Worm (Caenorhabditis elegans) whole organism, L1 larva: Measurements from ENCODE around the gene nhr-280.

Experiments
- C04F5.9 ChIP-seq: sonication (generic microtip); optimal IDR thresholded peaks from 2 replicates; lab custom pipeline; 2016; ENCODE audit warnings: missing genetic modification characterization, missing compliant biosample characterization
- Y116A8C.19 ChIP-seq: sonication (generic microtip); optimal IDR thresholded peaks from 2 replicates; lab custom pipeline; 2016; ENCODE audit warnings: missing compliant biosample characterization, missing genetic modification characterization, borderline replicate concordance
- alr-1 ChIP-seq: fragments of 200-800 bp; sonication (Bioruptor generic); optimal IDR thresholded peaks from 2 replicates; lab custom pipeline; 2018; ENCODE audit warnings: borderline replicate concordance, mild to moderate bottlenecking, missing genetic modification characterization, missing compliant biosample characterization
- ama-1 ChIP-seq: fragments of 150-350 bp; optimal IDR thresholded peaks from 2 replicates; lab custom pipeline; 2014
- blmp-1 ChIP-seq: fragments of 150-350 bp; optimal IDR thresholded peaks from 2 replicates; lab custom pipeline; 2014; ENCODE audit warnings: missing biosample characterization, missing genetic modification characterization
- ceh-8 ChIP-seq: fragments of 200-800 bp; sonication (Bioruptor generic); optimal IDR thresholded peaks from 2 replicates; lab custom pipeline; 2018; ENCODE audit warnings: mild to moderate bottlenecking, missing genetic modification characterization, moderate library complexity, missing compliant biosample characterization
- ceh-82 ChIP-seq, 3 experiments: fragments of 150-350 bp in 1 of 3; sonication (generic microtip) in 2 of 3; optimal IDR thresholded peaks; 2 replicates each; lab custom pipeline; 2014 to 2017; ENCODE audit warnings: missing biosample characterization in 3 of 3, missing genetic modification characterization in 3 of 3
- ces-1 ChIP-seq: fragments of 150-350 bp; optimal IDR thresholded peaks from 2 replicates; lab custom pipeline; 2014; ENCODE audit warnings: missing biosample characterization, missing genetic modification reagents, missing genetic modification characterization
- dsc-1 ChIP-seq: sonication (generic microtip); optimal IDR thresholded peaks from 2 replicates; lab custom pipeline; 2016; ENCODE audit warnings: mild to moderate bottlenecking, missing genetic modification characterization, missing compliant biosample characterization
- efl-1 ChIP-seq, 4 experiments: fragments of 150-350 bp; optimal IDR thresholded peaks in 3 of 4; peaks in 1 of 4; 1 replicate in 1 of 4; 2 replicates in 3 of 4; lab custom pipeline; 2014; ENCODE audit warnings: missing biosample characterization in 2 of 4, missing genetic modification characterization in 2 of 4, missing genetic modification reagents in 2 of 4
- efl-3 ChIP-seq: fragments of 200-800 bp; sonication (Bioruptor generic); optimal IDR thresholded peaks from 2 replicates; lab custom pipeline; 2018; ENCODE audit warnings: mild to moderate bottlenecking, missing genetic modification characterization, missing compliant biosample characterization
- egl-27 ChIP-seq, 2 experiments: fragments of 150-350 bp in 1 of 2; sonication (generic microtip); optimal IDR thresholded peaks; 3 replicates each; lab custom pipeline; 2017 to 2018; ENCODE audit warnings: missing biosample characterization in 2 of 2, missing genetic modification characterization in 2 of 2, missing genetic modification reagents in 2 of 2
- elt-2 ChIP-seq: sonication (generic microtip); optimal IDR thresholded peaks from 2 replicates; lab custom pipeline; 2016; ENCODE audit warnings: missing genetic modification characterization, mild to moderate bottlenecking, inconsistent platforms, missing compliant biosample characterization, missing genetic modification reagents
- elt-3 ChIP-seq, 6 experiments: fragments of 150-350 bp in 1 of 6; sonication (generic microtip); optimal IDR thresholded peaks; 2 replicates each; lab custom pipeline; 2017 to 2018; ENCODE audit warnings: missing biosample characterization in 6 of 6, missing genetic modification characterization in 6 of 6, inconsistent platforms in 1 of 6
- fkh-10 ChIP-seq: sonication (generic microtip); optimal IDR thresholded peaks from 2 replicates; lab custom pipeline; 2017; ENCODE audit warnings: missing biosample characterization, missing genetic modification reagents, missing genetic modification characterization
- fkh-8 ChIP-seq: sonication (generic microtip); optimal IDR thresholded peaks from 2 replicates; lab custom pipeline; 2016; ENCODE audit warnings: mild to moderate bottlenecking, missing genetic modification characterization, missing compliant biosample characterization
- fos-1 ChIP-seq: fragments of 150-350 bp; optimal IDR thresholded peaks from 2 replicates; lab custom pipeline; 2014; ENCODE audit warnings: missing biosample characterization, missing genetic modification characterization
- hlh-4 ChIP-seq: sonication (generic microtip); optimal IDR thresholded peaks from 2 replicates; lab custom pipeline; 2016; ENCODE audit warnings: mild to moderate bottlenecking, missing genetic modification characterization, missing compliant biosample characterization
- isw-1 ChIP-seq: fragments of 200-800 bp; sonication (Bioruptor generic); IDR thresholded peaks from 2 replicates; pipeline ENCODE4 v1.3.6; 2022; ENCODE audit warnings: missing genetic modification characterization, missing compliant biosample characterization
- jun-1 ChIP-seq: fragments of 150-350 bp; optimal IDR thresholded peaks from 2 replicates; lab custom pipeline; 2014; ENCODE audit warnings: missing biosample characterization, missing genetic modification reagents, missing genetic modification characterization
- lin-13 ChIP-seq: fragments of 150-350 bp; optimal IDR thresholded peaks from 2 replicates; lab custom pipeline; 2014; ENCODE audit warnings: missing biosample characterization, missing genetic modification reagents, missing genetic modification characterization
- lin-14 ChIP-seq: fragments of 200-800 bp; sonication (Bioruptor generic); optimal IDR thresholded peaks from 2 replicates; lab custom pipeline; 2018; ENCODE audit warnings: mild to moderate bottlenecking, missing genetic modification characterization, moderate library complexity, missing compliant biosample characterization
- lin-15B ChIP-seq: fragments of 150-350 bp; sonication (generic microtip); optimal IDR thresholded peaks from 3 replicates; lab custom pipeline; 2014; ENCODE audit warnings: missing biosample characterization, missing genetic modification characterization
- lir-3 ChIP-seq: sonication (generic microtip); optimal IDR thresholded peaks from 2 replicates; lab custom pipeline; 2016; ENCODE audit warnings: mild to moderate bottlenecking, missing genetic modification characterization, moderate library complexity, missing compliant biosample characterization; ENCODE audit not compliant: poor library complexity
- lsy-2 ChIP-seq, 2 experiments: fragments of 150-350 bp; optimal IDR thresholded peaks; 2 replicates each; lab custom pipeline; 2014; ENCODE audit warnings: missing biosample characterization in 2 of 2, missing genetic modification characterization in 2 of 2
- mdl-1 ChIP-seq, 2 experiments: fragments of 150-350 bp; optimal IDR thresholded peaks; 2 replicates each; lab custom pipeline; 2014 to 2017; ENCODE audit warnings: missing biosample characterization in 2 of 2, missing genetic modification characterization in 2 of 2, inconsistent platforms in 1 of 2
- nhr-11 ChIP-seq: fragments of 150-350 bp; optimal IDR thresholded peaks from 2 replicates; lab custom pipeline; 2014; ENCODE audit warnings: missing biosample characterization, missing genetic modification characterization
- nhr-71 ChIP-seq: sonication (generic microtip); optimal IDR thresholded peaks from 2 replicates; lab custom pipeline; 2016; ENCODE audit warnings: mild to moderate bottlenecking, missing genetic modification characterization, moderate library complexity, missing compliant biosample characterization
- nhr-77 ChIP-seq: fragments of 150-350 bp; optimal IDR thresholded peaks from 2 replicates; lab custom pipeline; 2014; ENCODE audit warnings: missing biosample characterization, missing genetic modification characterization
- nhr-84 ChIP-seq: sonication (generic microtip); optimal IDR thresholded peaks from 2 replicates; lab custom pipeline; 2017; ENCODE audit warnings: missing biosample characterization, missing genetic modification characterization
- nhr-85 ChIP-seq: sonication (generic microtip); peaks from one replicate; lab custom pipeline; 2016; ENCODE audit warnings: missing genetic modification characterization, inconsistent platforms, missing compliant biosample characterization
- nhr-90 ChIP-seq: sonication (generic microtip); optimal IDR thresholded peaks from 2 replicates; lab custom pipeline; 2016; ENCODE audit warnings: mild to moderate bottlenecking, missing genetic modification characterization, missing compliant biosample characterization; ENCODE audit not compliant: poor library complexity
- pag-3 ChIP-seq: sonication (generic microtip); optimal IDR thresholded peaks from 2 replicates; lab custom pipeline; 2017; ENCODE audit warnings: missing genetic modification characterization, mild to moderate bottlenecking, missing compliant biosample characterization, antibody characterized with exemption, borderline replicate concordance; ENCODE audit not compliant: insufficient read depth
- pax-3 ChIP-seq: fragments of 200-800 bp; sonication (Bioruptor generic); optimal IDR thresholded peaks from 2 replicates; lab custom pipeline; 2018; ENCODE audit warnings: mild to moderate bottlenecking, missing genetic modification characterization, moderate library complexity, missing compliant biosample characterization
- pqm-1 ChIP-seq: sonication (generic microtip); optimal IDR thresholded peaks from 3 replicates; lab custom pipeline; 2017; ENCODE audit warnings: missing biosample characterization, missing genetic modification characterization
- skn-1 ChIP-seq: fragments of 150-350 bp; optimal IDR thresholded peaks from 2 replicates; lab custom pipeline; 2014; ENCODE audit warnings: missing biosample characterization, missing genetic modification characterization
- sox-4 ChIP-seq: sonication (generic microtip); optimal IDR thresholded peaks from 2 replicates; lab custom pipeline; 2016; ENCODE audit warnings: missing genetic modification characterization, missing compliant biosample characterization
- sptf-1 ChIP-seq: fragments of 150-350 bp; optimal IDR thresholded peaks from 2 replicates; lab custom pipeline; 2014; ENCODE audit warnings: missing biosample characterization, missing genetic modification characterization
- sup-37 ChIP-seq: fragments of 200-800 bp; sonication (Bioruptor generic); optimal IDR thresholded peaks from 2 replicates; lab custom pipeline; 2018; ENCODE audit warnings: mild to moderate bottlenecking, missing genetic modification characterization, missing compliant biosample characterization
- unc-130 ChIP-seq: fragments of 150-350 bp; optimal IDR thresholded peaks from 2 replicates; lab custom pipeline; 2017; ENCODE audit warnings: missing biosample characterization, missing genetic modification characterization, inconsistent platforms
- unc-30 ChIP-seq: sonication (generic microtip); optimal IDR thresholded peaks from 2 replicates; lab custom pipeline; 2017; ENCODE audit warnings: missing biosample characterization, missing genetic modification characterization
- zip-4 ChIP-seq: fragments of 200-800 bp; sonication (Bioruptor generic); optimal IDR thresholded peaks from 2 replicates; lab custom pipeline; 2018; ENCODE audit warnings: mild to moderate bottlenecking, missing genetic modification characterization, moderate library complexity, missing compliant biosample characterization

The nhr-280 gene

ce11 chrIII:154168-154567, 23.6 kb upstream of the nhr-280 start (continued):
- TF ChIP-seq pax-3 (tag; lab: Kevin White, UChicago) (peak; percentile 34), efl-1 (optimal IDR thresholded peaks at IDR 0.05; lab: Kevin White, UChicago) (no peak), efl-1 (GFP tag; optimal IDR thresholded peaks at IDR 0.05 in 1 of 2; lab: Kevin White, UChicago) (no peak), lir-3 (no peak), pqm-1 (tag; lab: Kevin White, UChicago) (peak; percentile 98), nhr-85 (tag; lab: Kevin White, UChicago) (peak; percentile 52), skn-1 (tag; lab: Kevin White, UChicago) (no peak)

- TF ChIP-seq dsc-1 (tag; lab: Kevin White, UChicago) (no peak), nhr-71 (no peak), elt-3 (tag; optimal IDR thresholded peaks at IDR 0.05; lab: Kevin White, UChicago) (no peak), lin-14 (GFP tag; lab: Kevin White, UChicago) (no peak), nhr-77 (tag; lab: Kevin White, UChicago) (no peak), jun-1 (tag; lab: Kevin White, UChicago) (no peak), nhr-85 (tag; lab: Kevin White, UChicago) (no peak), fkh-8 (tag; lab: Kevin White, UChicago) (no peak), efl-3 (GFP tag; lab: Kevin White, UChicago) (no peak), blmp-1 (tag; lab: Kevin White, UChicago) (no peak), isw-1 (no peak), lin-13 (GFP tag; lab: Kevin White, UChicago) (no peak), sup-37 (GFP tag; lab: Kevin White, UChicago) (no peak), alr-1 (tag; lab: Kevin White, UChicago) (no peak)
- TF ChIP-seq, all 84 proteins: peak for 0
Measured at ce11 chrIII:151084-151483, 20.5 kb upstream of the nhr-280 start.

ce11 chrIII:149132-149531, 18.6 kb upstream of the nhr-280 start:
- TF ChIP-seq efl-1 (optimal IDR thresholded peaks at IDR 0.05; lab: Kevin White, UChicago): no peak
- TF ChIP-seq efl-1 (GFP tag; optimal IDR thresholded peaks at IDR 0.05 in 1 of 2; lab: Kevin White, UChicago): peak in 1 of 2 experiments; percentile 69
- TF ChIP-seq unc-30 (tag; lab: Kevin White, UChicago): no peak

- TF ChIP-seq elt-2 (tag; lab: Kevin White, UChicago) (peak; percentile 36), ces-1 (GFP tag; lab: Kevin White, UChicago) (no peak), nhr-84 (tag; lab: Kevin White, UChicago) (no peak)
Measured at ce11 chrIII:147570-148076, 17.1 kb upstream of the nhr-280 start, which contains the start of gene sqst-5. TSS of gene sqst-5 (minus strand) at chrIII:147620.

- TF ChIP-seq ama-1 (lab: Kevin White, UChicago) (no peak), Y116A8C.19 (tag; lab: Kevin White, UChicago) (no peak), pag-3 (tag; lab: Kevin White, UChicago) (no peak), ceh-82 (tag; optimal IDR thresholded peaks at IDR 0.05; lab: Kevin White, UChicago) (no peak), lsy-2 (tag; optimal IDR thresholded peaks at IDR 0.05; lab: Kevin White, UChicago) (no peak)
Measured at ce11 chrIII:146369-146768, 15.8 kb upstream of the nhr-280 start, which contains the start of gene fbxb-84. TSS of gene fbxb-84 (minus strand) at chrIII:146469.

- TF ChIP-seq sox-4: no peak
- TF ChIP-seq sup-37 (GFP tag; lab: Kevin White, UChicago): no peak
- TF ChIP-seq unc-130 (tag; lab: Kevin White, UChicago): no peak
- TF ChIP-seq lin-13 (GFP tag; lab: Kevin White, UChicago): no peak
- TF ChIP-seq sptf-1 (tag; lab: Kevin White, UChicago): no peak
- TF ChIP-seq fkh-10 (GFP tag; lab: Kevin White, UChicago): no peak
- no peak for TF ChIP-seq egl-27 (tag; optimal IDR thresholded peaks at IDR 0.05; lab: Kevin White, UChicago)
- TF ChIP-seq nhr-11 (tag; lab: Kevin White, UChicago): no peak
- no peak for TF ChIP-seq zip-4 (GFP tag; lab: Kevin White, UChicago)
- no peak for TF ChIP-seq ces-1 (GFP tag; lab: Kevin White, UChicago)
- no peak for TF ChIP-seq hlh-4 (tag; lab: Kevin White, UChicago)
- no peak for TF ChIP-seq skn-1 (tag; lab: Kevin White, UChicago)
- no peak for TF ChIP-seq nhr-90 (tag; lab: Kevin White, UChicago)
- no peak for TF ChIP-seq mdl-1 (tag; optimal IDR thresholded peaks at IDR 0.05; lab: Kevin White, UChicago)
- TF ChIP-seq lin-15B (tag; lab: Kevin White, UChicago): no peak
- no peak for TF ChIP-seq C04F5.9 (tag; lab: Kevin White, UChicago)
- no peak for TF ChIP-seq fos-1 (tag; lab: Kevin White, UChicago)
- no peak for TF ChIP-seq ceh-8 (GFP tag; lab: Kevin White, UChicago)
Measured at ce11 chrIII:145078-145477, 14.5 kb upstream of the nhr-280 start, which contains the start of the genes T17A3.12 and fbxb-83. TSS of gene T17A3.12 (minus strand) at chrIII:145178. TSS of gene fbxb-83 (minus strand) at chrIII:145211.
